Fruit fly (Drosophila melanogaster): ENCODE results near the gene CG18048.

The CG18048 gene

DNA sequence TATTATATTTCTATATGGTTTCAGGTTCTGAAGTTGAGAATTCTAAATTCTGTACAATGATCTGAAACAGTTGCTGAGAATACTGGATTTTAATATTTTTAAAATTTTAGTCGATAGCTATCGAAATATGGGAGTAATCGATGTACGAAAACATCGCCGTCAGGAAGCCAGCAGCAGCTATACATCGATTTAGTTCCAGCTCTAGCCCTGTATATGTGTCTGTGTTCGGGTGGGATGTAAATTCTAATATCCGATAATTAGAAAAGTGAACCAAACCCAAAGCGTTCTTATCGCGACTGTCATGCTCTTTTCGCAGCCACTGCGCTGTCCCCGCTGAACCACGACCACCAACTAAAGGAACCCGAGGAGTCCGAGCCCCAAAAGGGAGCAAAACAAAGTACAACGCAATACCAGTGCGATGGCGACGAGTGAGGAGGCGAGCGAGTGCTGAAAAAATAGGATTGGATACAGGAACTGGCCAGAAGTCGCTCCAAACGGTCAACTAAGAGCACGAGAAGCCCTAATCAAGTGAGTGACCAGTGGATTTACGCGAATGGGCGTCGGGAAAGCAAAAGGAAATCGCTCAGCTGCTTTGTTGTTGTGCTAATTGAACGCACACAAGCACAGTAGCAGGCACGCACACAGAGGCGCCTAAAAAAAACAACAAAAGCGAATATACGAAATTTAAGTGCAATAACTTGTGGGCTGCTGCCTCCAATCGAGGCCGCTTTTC lies 37.0 kb downstream of the CG18048 start, which contains the start of gene gzl (continued):
- TF ChIP-seq stwl (tag; optimal IDR thresholded peaks at IDR 0.05) (peak; percentile 68), CG6791 (GFP tag; IDR thresholded peaks at IDR 0.05; ENCODE audit: partially characterized antibody) (peak; percentile 99), CG13287 (GFP tag; IDR thresholded peaks at IDR 0.05; ENCODE audit: partially characterized antibody) (peak; percentile 97), lilli (GFP tag; optimal IDR thresholded peaks at IDR 0.05) (peak; percentile 23), Fer1 (GFP tag; optimal IDR thresholded peaks at IDR 0.05) (no peak), esg (GFP tag; conservative IDR thresholded peaks at IDR 0.05) (no peak), phol (tag; optimal IDR thresholded peaks at IDR 0.05) (peak; percentile 20), B-H2 (GFP tag; optimal IDR thresholded peaks at IDR 0.05) (peak; percentile 58), CG1792 (GFP tag; optimal IDR thresholded peaks at IDR 0.05) (no peak), CG3995 (GFP tag; optimal IDR thresholded peaks at IDR 0.05) (peak; percentile 93), HmgZ (tag; optimal IDR thresholded peaks at IDR 0.05) (peak; percentile 25), CG10366 (GFP tag; IDR thresholded peaks at IDR 0.05) (no peak), NFAT (GFP tag; IDR thresholded peaks at IDR 0.05) (no peak), pho (GFP tag; optimal IDR thresholded peaks at IDR 0.05) (peak; percentile 9), CG12659 (GFP tag; optimal IDR thresholded peaks at IDR 0.05) (peak; percentile 29), CG15073 (GFP tag; optimal IDR thresholded peaks at IDR 0.05) (no peak), CG34224 (GFP tag; IDR thresholded peaks at IDR 0.05; ENCODE audit: partially characterized antibody) (peak; percentile 96), sob (GFP tag; IDR thresholded peaks at IDR 0.05) (peak; percentile 29; the same call in 1 of the 2 replicates)

DNA sequence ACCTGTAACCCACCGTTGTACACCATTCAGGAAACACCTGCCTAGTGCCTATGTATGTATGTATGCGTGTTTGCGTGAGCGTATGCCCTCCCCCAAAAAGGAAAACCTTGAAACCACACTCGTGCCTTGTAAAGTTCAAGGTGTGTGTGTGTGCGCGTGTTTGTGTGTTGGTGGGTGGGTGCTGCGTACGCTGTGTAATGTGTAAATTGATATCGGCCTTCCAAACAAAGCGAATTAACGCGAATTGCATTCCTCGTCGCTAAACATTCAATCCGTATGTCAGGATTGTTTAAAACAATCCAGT lies 37.5 kb downstream of the CG18048 start:
- TF ChIP-seq CG12769 (tag; optimal IDR thresholded peaks at IDR 0.05) (no peak), bbx (GFP tag; IDR thresholded peaks at IDR 0.05; ENCODE audit: partially characterized antibody) (0 out of 2 replicates have a peak, but pooled peaks have one; percentile 32), Adf1 (GFP tag; IDR thresholded peaks at IDR 0.05) (0 out of 2 replicates have a peak, but pooled peaks have one; percentile 1), ftz-f1 (GFP tag; optimal IDR thresholded peaks at IDR 0.05) (peak; percentile 89), CG16813 (GFP tag; IDR thresholded peaks at IDR 0.05; ENCODE audit: partially characterized antibody) (no peak), mirr (GFP tag; optimal IDR thresholded peaks at IDR 0.05) (peak; percentile 41), sug (tag; optimal IDR thresholded peaks at IDR 0.05) (peak; percentile 13), CG10654 (GFP tag; optimal IDR thresholded peaks at IDR 0.05) (no peak), CG15479 (GFP tag; optimal IDR thresholded peaks at IDR 0.05) (peak; percentile 11), cg (GFP tag; optimal IDR thresholded peaks at IDR 0.05) (peak; percentile 86), sr (GFP tag; IDR thresholded peaks at IDR 0.05) (peak; percentile 47; the same call in 1 of the 3 replicates), Opbp (GFP tag; IDR thresholded peaks at IDR 0.05; ENCODE audit: partially characterized antibody) (0 out of 3 replicates have a peak, but pooled peaks have one; percentile 41), nerfin-1 (tag; optimal IDR thresholded peaks at IDR 0.05) (peak; percentile 20), CG8478 (optimal IDR thresholded peaks at IDR 0.05) (peak; percentile 48), gcm2 (GFP tag; optimal IDR thresholded peaks at IDR 0.05) (no peak), chinmo (GFP tag; IDR thresholded peaks at IDR 0.05; ENCODE audit: partially characterized antibody) (peak; percentile 72; the same call in 1 of the 4 replicates)

DNA sequence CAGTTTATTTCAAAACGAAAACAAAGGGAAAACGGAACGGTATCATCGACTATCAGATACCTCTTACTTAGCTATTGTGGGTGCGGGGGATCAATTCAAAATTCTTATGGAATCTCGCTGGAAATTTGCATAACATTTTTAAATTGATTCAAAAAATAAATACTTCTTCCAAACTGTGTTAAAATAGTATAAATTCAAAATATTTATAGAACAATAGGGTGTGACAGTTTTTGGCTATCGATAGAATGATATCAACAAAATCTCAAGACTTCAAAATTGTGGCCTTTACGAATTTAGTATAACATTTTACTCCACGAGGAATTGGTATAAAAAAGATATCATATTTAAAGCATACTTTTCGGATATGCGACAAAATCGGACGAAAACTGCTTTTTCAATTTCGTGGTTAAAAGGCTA lies 42.5 kb downstream of the CG18048 start:
- TF ChIP-seq disco-r (GFP tag; optimal IDR thresholded peaks at IDR 0.05) (no peak), Rfx (GFP tag; IDR thresholded peaks at IDR 0.05) (no peak), stwl (tag; optimal IDR thresholded peaks at IDR 0.05) (peak; percentile 29), Bgb (GFP tag; IDR thresholded peaks at IDR 0.05; ENCODE audit: partially characterized antibody) (peak; percentile 61), chinmo (GFP tag; IDR thresholded peaks at IDR 0.05; ENCODE audit: partially characterized antibody) (peak; percentile 74; the same call in 2 of the 4 replicates), bigmax (GFP tag; optimal IDR thresholded peaks at IDR 0.05) (no peak), vnd (GFP tag; IDR thresholded peaks at IDR 0.05; ENCODE audit: partially characterized antibody) (peak; percentile 69; the same call in 2 of the 3 replicates), nmo (GFP tag; optimal IDR thresholded peaks at IDR 0.05) (no peak), vvl (GFP tag; IDR thresholded peaks at IDR 0.05) (no peak), zen2 (GFP tag; IDR thresholded peaks at IDR 0.05; ENCODE audit: partially characterized antibody) (peak; percentile 55; the same call in 1 of the 3 replicates), Ravus (GFP tag; IDR thresholded peaks at IDR 0.05) (no peak), nerfin-2 (GFP tag; IDR thresholded peaks at IDR 0.05; ENCODE audit: partially characterized antibody) (peak; percentile 88), HLH4C (GFP tag; IDR thresholded peaks at IDR 0.05; ENCODE audit: partially characterized antibody) (peak; percentile 96), BEAF-32 (GFP tag; optimal IDR thresholded peaks at IDR 0.05) (peak; percentile 0), Aef1 (GFP tag; IDR thresholded peaks at IDR 0.05) (no peak)
